Fruit fly (Drosophila melanogaster): Measurements from ENCODE around the gene Myo61F.

The Myo61F gene

dm6 chr3L:1319097-1319725 is 931 bp downstream of the Myo61F start (continued):
- TF ChIP-seq CG10654 (GFP tag; optimal IDR thresholded peaks at IDR 0.05): peak; percentile 77
- TF ChIP-seq lola (GFP tag; optimal IDR thresholded peaks at IDR 0.05): peak in 1 of 3 experiments; percentile 69
- peak; percentile 90 for TF ChIP-seq ken (GFP tag; IDR thresholded peaks at IDR 0.05)
- peak; percentile 66 for TF ChIP-seq CG6272 (GFP tag; IDR thresholded peaks at IDR 0.05)
- TF ChIP-seq Sin3A (optimal IDR thresholded peaks at IDR 0.05): no peak
- peak; percentile 63 for TF ChIP-seq btn (GFP tag; optimal IDR thresholded peaks at IDR 0.05)
- peak; percentile 54 for TF ChIP-seq Max (GFP tag; optimal IDR thresholded peaks at IDR 0.05)
- TF ChIP-seq run (tag; optimal IDR thresholded peaks at IDR 0.05): peak; percentile 73
- TF ChIP-seq zen (tag; optimal IDR thresholded peaks at IDR 0.05): peak; percentile 38
- peak; percentile 8 for TF ChIP-seq fu2 (GFP tag; optimal IDR thresholded peaks at IDR 0.05)
- TF ChIP-seq Mad (GFP tag; optimal IDR thresholded peaks at IDR 0.05): peak; percentile 63
- TF ChIP-seq Hr3 (GFP tag; optimal IDR thresholded peaks at IDR 0.05): peak; percentile 48
- TF ChIP-seq PHDP (tag; optimal IDR thresholded peaks at IDR 0.05): peak; percentile 72
- TF ChIP-seq C15 (GFP tag; IDR thresholded peaks at IDR 0.05): peak; percentile 35; the same call in 1 of the 3 replicates
- TF ChIP-seq chif (GFP tag; optimal IDR thresholded peaks at IDR 0.05): peak; percentile 79 to 83
- peak; percentile 42 for TF ChIP-seq CG30431 (GFP tag; optimal IDR thresholded peaks at IDR 0.05)
- no peak for TF ChIP-seq CG6854 (GFP tag; optimal IDR thresholded peaks at IDR 0.05)
- TF ChIP-seq klu (GFP tag; IDR thresholded peaks at IDR 0.05): no peak
- peak; percentile 75 for TF ChIP-seq CG3407 (GFP tag; optimal IDR thresholded peaks at IDR 0.05)
- TF ChIP-seq CG7928 (GFP tag; optimal IDR thresholded peaks at IDR 0.05): no peak
- peak; percentile 41; the same call in 1 of the 2 replicates for TF ChIP-seq CG14667 (GFP tag; IDR thresholded peaks at IDR 0.05)
- peak; percentile 16 for TF ChIP-seq CG2120 (GFP tag; optimal IDR thresholded peaks at IDR 0.05)
- TF ChIP-seq Lim3 (GFP tag; IDR thresholded peaks at IDR 0.05): peak; percentile 58; the same call in 1 of the 2 replicates
- TF ChIP-seq Lpt (GFP tag; optimal IDR thresholded peaks at IDR 0.05): no peak
- TF ChIP-seq dati (GFP tag; IDR thresholded peaks at IDR 0.05): 0 out of 2 replicates have a peak, but pooled peaks have one; percentile 27
- no peak for TF ChIP-seq Dfd (GFP tag; optimal IDR thresholded peaks at IDR 0.05)
- peak; percentile 77 for TF ChIP-seq ems (GFP tag; optimal IDR thresholded peaks at IDR 0.05)
- TF ChIP-seq unpg (GFP tag; optimal IDR thresholded peaks at IDR 0.05): peak; percentile 81
- peak; percentile 52 for TF ChIP-seq CG13775 (GFP tag; optimal IDR thresholded peaks at IDR 0.05)
- TF ChIP-seq Hmx (GFP tag; optimal IDR thresholded peaks at IDR 0.05): no peak
- peak; percentile 72 for TF ChIP-seq odd (GFP tag; optimal IDR thresholded peaks at IDR 0.05)
- TF ChIP-seq Side (GFP tag; optimal IDR thresholded peaks at IDR 0.05): peak; percentile 68
- no peak for TF ChIP-seq Hey (tag; optimal IDR thresholded peaks at IDR 0.05)
- TF ChIP-seq abd-A (tag; optimal IDR thresholded peaks at IDR 0.05): no peak
- peak; percentile 51 for TF ChIP-seq Rfx (GFP tag; IDR thresholded peaks at IDR 0.05)
- TF ChIP-seq CG4360 (GFP tag; IDR thresholded peaks at IDR 0.05): peak; percentile 51
- no peak for TF ChIP-seq gsb (GFP tag; IDR thresholded peaks at IDR 0.05)
- TF ChIP-seq CG6765 (GFP tag; optimal IDR thresholded peaks at IDR 0.05): no peak
- TF ChIP-seq br (optimal IDR thresholded peaks at IDR 0.05): no peak
- TF ChIP-seq CG4617 (GFP tag; optimal IDR thresholded peaks at IDR 0.05; ENCODE audit: borderline replicate concordance): peak; percentile 58
- peak; percentile 78 for TF ChIP-seq jing (GFP tag; optimal IDR thresholded peaks at IDR 0.05)
- TF ChIP-seq sqz (GFP tag; optimal IDR thresholded peaks at IDR 0.05): peak; percentile 55
- no peak for TF ChIP-seq disco-r (GFP tag; optimal IDR thresholded peaks at IDR 0.05)
- peak; percentile 53; the same call in 1 of the 3 replicates for TF ChIP-seq Dbx (GFP tag; IDR thresholded peaks at IDR 0.05)
- TF ChIP-seq Blimp-1 (GFP tag; optimal IDR thresholded peaks at IDR 0.05): peak; percentile 85
- TF ChIP-seq lilli (GFP tag; optimal IDR thresholded peaks at IDR 0.05): peak; percentile 61
- TF ChIP-seq CG16815 (GFP tag; optimal IDR thresholded peaks at IDR 0.05): peak; percentile 32
- peak; percentile 74 for TF ChIP-seq dimm (GFP tag; IDR thresholded peaks at IDR 0.05)
- no peak for TF ChIP-seq HLH4C (GFP tag; IDR thresholded peaks at IDR 0.05; ENCODE audit: partially characterized antibody)
- TF ChIP-seq CG1832 (GFP tag; optimal IDR thresholded peaks at IDR 0.05): no peak
- peak; percentile 80 for TF ChIP-seq sens-2 (GFP tag; IDR thresholded peaks at IDR 0.05)

Measured in whole organism, embryonic.